Worm (Caenorhabditis elegans) whole organism, L1 larva: ENCODE results near the gene math-9.

Experiments
- aly-2 ChIP-seq: fragments of 150-350 bp; optimal IDR thresholded peaks from 2 replicates; lab custom pipeline; 2014; ENCODE audit warnings: missing biosample characterization, missing genetic modification characterization
- ces-1 ChIP-seq: fragments of 150-350 bp; optimal IDR thresholded peaks from 2 replicates; lab custom pipeline; 2014; ENCODE audit warnings: missing biosample characterization, missing genetic modification reagents, missing genetic modification characterization
- dpl-1 ChIP-seq, 3 experiments: fragments of 150-350 bp in 2 of 3; sonication (generic microtip) in 1 of 3; optimal IDR thresholded peaks; 2 replicates each; lab custom pipeline; 2014 to 2017; ENCODE audit warnings: missing biosample characterization in 3 of 3, missing genetic modification characterization in 3 of 3, missing genetic modification reagents in 3 of 3
- egl-27 ChIP-seq, 2 experiments: fragments of 150-350 bp in 1 of 2; sonication (generic microtip); optimal IDR thresholded peaks; 3 replicates each; lab custom pipeline; 2017 to 2018; ENCODE audit warnings: missing biosample characterization in 2 of 2, missing genetic modification characterization in 2 of 2, missing genetic modification reagents in 2 of 2
- hlh-17 ChIP-seq: fragments of 200-800 bp; sonication (Bioruptor generic); optimal IDR thresholded peaks from 2 replicates; lab custom pipeline; 2018; ENCODE audit warnings: missing genetic modification characterization, mild to moderate bottlenecking, missing compliant biosample characterization, moderate library complexity, borderline replicate concordance
- irx-1 ChIP-seq: sonication (generic microtip); optimal IDR thresholded peaks from 2 replicates; lab custom pipeline; 2016; ENCODE audit warnings: missing genetic modification characterization, missing compliant biosample characterization
- mdl-1 ChIP-seq, 2 experiments: fragments of 150-350 bp; optimal IDR thresholded peaks; 2 replicates each; lab custom pipeline; 2014 to 2017; ENCODE audit warnings: missing biosample characterization in 2 of 2, missing genetic modification characterization in 2 of 2, inconsistent platforms in 1 of 2
- mep-1 ChIP-seq: fragments of 150-350 bp; optimal IDR thresholded peaks from 2 replicates; lab custom pipeline; 2014; ENCODE audit warnings: missing biosample characterization, missing genetic modification characterization
- nhr-11 ChIP-seq: fragments of 150-350 bp; optimal IDR thresholded peaks from 2 replicates; lab custom pipeline; 2014; ENCODE audit warnings: missing biosample characterization, missing genetic modification characterization
- pag-3 ChIP-seq: sonication (generic microtip); optimal IDR thresholded peaks from 2 replicates; lab custom pipeline; 2017; ENCODE audit warnings: missing genetic modification characterization, mild to moderate bottlenecking, missing compliant biosample characterization, antibody characterized with exemption, borderline replicate concordance; ENCODE audit not compliant: insufficient read depth
- pqm-1 ChIP-seq: sonication (generic microtip); optimal IDR thresholded peaks from 3 replicates; lab custom pipeline; 2017; ENCODE audit warnings: missing biosample characterization, missing genetic modification characterization
- unc-62 ChIP-seq: fragments of 150-350 bp; optimal IDR thresholded peaks from 2 replicates; lab custom pipeline; 2014; ENCODE audit warnings: missing biosample characterization, missing genetic modification reagents, missing genetic modification characterization

DNA sequence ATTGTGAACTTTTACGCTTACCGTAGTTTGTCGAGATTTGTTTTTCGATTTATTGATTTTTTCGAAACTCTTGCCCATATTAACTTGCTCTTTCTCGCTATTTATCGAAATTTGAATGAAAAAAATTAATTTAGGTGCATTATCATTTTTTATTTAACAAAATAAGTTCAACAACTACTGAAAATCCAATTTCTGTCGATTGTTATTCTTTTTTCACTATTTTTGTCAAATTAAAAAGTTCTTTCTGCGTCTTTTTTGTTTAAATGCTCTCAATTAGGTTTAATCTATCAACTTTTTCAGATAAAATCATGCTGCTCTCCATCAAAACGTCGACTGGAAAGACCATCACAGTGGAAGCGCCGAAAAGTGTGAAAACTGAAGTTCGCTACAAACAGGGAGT lies 35.6 kb upstream of the math-9 start, which contains the start of gene F52C6.2:
- no peak for TF ChIP-seq egl-27 (tag; optimal IDR thresholded peaks at IDR 0.05; lab: Kevin White, UChicago)
- TF ChIP-seq irx-1 (tag; lab: Kevin White, UChicago), result no peak
- no peak for TF ChIP-seq hlh-17 (GFP tag; lab: Kevin White, UChicago)
- no peak for TF ChIP-seq unc-62 (GFP tag; lab: Kevin White, UChicago)
- TF ChIP-seq mdl-1 (tag; optimal IDR thresholded peaks at IDR 0.05; lab: Kevin White, UChicago), result no peak
- TF ChIP-seq pqm-1, result no peak
- TF ChIP-seq ces-1 (GFP tag; lab: Kevin White, UChicago), result no peak
- no peak for TF ChIP-seq nhr-11 (tag; lab: Kevin White, UChicago)
- no peak for TF ChIP-seq pag-3 (tag; lab: Kevin White, UChicago)
- TF ChIP-seq aly-2 (tag; lab: Kevin White, UChicago), result no peak
- no peak for TF ChIP-seq mep-1
- TF ChIP-seq dpl-1 (GFP tag; optimal IDR thresholded peaks at IDR 0.05; lab: Kevin White, UChicago), result no peak
